Fruit fly (Drosophila melanogaster) whole organism, embryonic: Measurements from ENCODE around the gene PsGEF.
A peak's percentile ranks its signal among the peaks of the same experiment; 100 is the strongest.

ENCODE experiments used
- CG10543 ChIP-seq: fragments of 200-800 bp; sonication (Bioruptor generic); optimal IDR thresholded peaks from 3 replicates; lab custom pipeline; 2017; ENCODE audit warnings: missing biosample characterization, mild to moderate bottlenecking, missing genetic modification characterization, moderate library complexity
- CG10654 ChIP-seq: fragments of 200-800 bp; sonication (Bioruptor generic); optimal IDR thresholded peaks from 2 replicates; lab custom pipeline; 2016; ENCODE audit warnings: missing biosample characterization, missing genetic modification characterization
- CG11560 ChIP-seq: fragments of 200-800 bp; sonication (Bioruptor generic); IDR thresholded peaks from 3 replicates; pipeline ENCODE4 v1.3.6; 2022; ENCODE audit warnings: missing biosample characterization, missing genetic modification characterization
- CG11723 ChIP-seq: fragments of 200-800 bp; sonication (Bioruptor generic); optimal IDR thresholded peaks from 2 replicates; lab custom pipeline; 2017; ENCODE audit warnings: missing biosample characterization, mild to moderate bottlenecking, missing genetic modification characterization
- CG1233 ChIP-seq: fragments of 200-800 bp; sonication (Bioruptor generic); optimal IDR thresholded peaks from 4 replicates; lab custom pipeline; 2018; ENCODE audit warnings: missing biosample characterization, mild to moderate bottlenecking, missing genetic modification characterization
- CG17912 ChIP-seq: fragments of 200-800 bp; sonication (Bioruptor generic); optimal IDR thresholded peaks from 2 replicates; lab custom pipeline; 2018; ENCODE audit warnings: missing biosample characterization, mild to moderate bottlenecking, missing genetic modification characterization
- CG1832 ChIP-seq: fragments of 200-800 bp; sonication (Bioruptor generic); optimal IDR thresholded peaks from 2 replicates; lab custom pipeline; 2017; ENCODE audit warnings: missing biosample characterization, mild to moderate bottlenecking, missing genetic modification characterization, inconsistent platforms
- CG2199 ChIP-seq: fragments of 200-800 bp; sonication (Bioruptor generic); IDR thresholded peaks from 3 replicates; pipeline ENCODE4 v1.3.6; 2022; ENCODE audit warnings: missing biosample characterization, missing genetic modification characterization
- CG2875 ChIP-seq: fragments of 200-800 bp; sonication (Bioruptor generic); optimal IDR thresholded peaks from 2 replicates; lab custom pipeline; 2017; ENCODE audit warnings: missing biosample characterization, mild to moderate bottlenecking, missing genetic modification characterization, missing genetic modification reagents
- CG30020 ChIP-seq: fragments of 200-800 bp; optimal IDR thresholded peaks from 2 replicates; lab custom pipeline; 2019; ENCODE audit warnings: missing biosample characterization, mild to moderate bottlenecking, missing genetic modification characterization, moderate library complexity
- CG3407 ChIP-seq: fragments of 200-800 bp; sonication (Bioruptor generic); optimal IDR thresholded peaks from 2 replicates; lab custom pipeline; 2018; ENCODE audit warnings: missing biosample characterization, mild to moderate bottlenecking, missing genetic modification characterization
- CG34224 ChIP-seq: fragments of 200-800 bp; sonication (Bioruptor generic); IDR thresholded peaks from 3 replicates; pipeline ENCODE4 v1.3.6; 2022; ENCODE audit warnings: missing biosample characterization, missing genetic modification characterization; ENCODE audit not compliant: partially characterized antibody
- CG4404 ChIP-seq: fragments of 200-800 bp; sonication (Bioruptor generic); IDR thresholded peaks from 2 replicates; pipeline ENCODE4 v1.3.6; 2022; ENCODE audit warnings: missing biosample characterization, missing genetic modification characterization
- CG4820 ChIP-seq: fragments of 200-800 bp; sonication (Bioruptor generic); optimal IDR thresholded peaks from 3 replicates; lab custom pipeline; 2016; ENCODE audit warnings: missing biosample characterization, missing genetic modification characterization
- CG7271 ChIP-seq: fragments of 200-800 bp; sonication (Bioruptor generic); optimal IDR thresholded peaks from 2 replicates; lab custom pipeline; 2018; ENCODE audit warnings: missing biosample characterization, mild to moderate bottlenecking, missing genetic modification characterization, moderate library complexity
- CG7372 ChIP-seq: fragments of 200-800 bp; sonication (Bioruptor generic); IDR thresholded peaks from 2 replicates; pipeline ENCODE4 v1.3.6; 2022; ENCODE audit warnings: missing biosample characterization, missing genetic modification characterization
- CG8281 ChIP-seq: fragments of 200-800 bp; sonication (Bioruptor generic); optimal IDR thresholded peaks from 2 replicates; lab custom pipeline; 2018; ENCODE audit warnings: missing biosample characterization, mild to moderate bottlenecking, missing genetic modification characterization, moderate library complexity
- CG8478 ChIP-seq: fragments of >200 bp; optimal IDR thresholded peaks from 2 replicates; lab custom pipeline; 2018
- CG8765 ChIP-seq: fragments of 200-800 bp; sonication (Bioruptor generic); IDR thresholded peaks from 2 replicates; pipeline ENCODE4 v1.3.6; 2022; ENCODE audit warnings: missing biosample characterization, missing genetic modification characterization
- Camta ChIP-seq: fragments of 200-800 bp; sonication (Bioruptor generic); optimal IDR thresholded peaks from 2 replicates; lab custom pipeline; 2016; ENCODE audit warnings: missing biosample characterization, missing genetic modification characterization
- CoRest ChIP-seq: fragments of 200-800 bp; sonication (Bioruptor generic); optimal IDR thresholded peaks from 3 replicates; lab custom pipeline; 2018; ENCODE audit warnings: missing biosample characterization, mild to moderate bottlenecking, missing genetic modification characterization, moderate library complexity
- D19B ChIP-seq: fragments of 200-800 bp; sonication (Bioruptor generic); optimal IDR thresholded peaks from 2 replicates; lab custom pipeline; 2017; ENCODE audit warnings: missing biosample characterization, mild to moderate bottlenecking, missing genetic modification characterization
- Dbx ChIP-seq: fragments of 200-800 bp; sonication (Bioruptor generic); IDR thresholded peaks from 3 replicates; pipeline ENCODE4 v1.3.6; 2022; ENCODE audit warnings: missing biosample characterization, missing genetic modification characterization
- Deaf1 ChIP-seq: fragments of 200-800 bp; optimal IDR thresholded peaks from 3 replicates; lab custom pipeline; 2019; ENCODE audit warnings: missing biosample characterization, mild to moderate bottlenecking, missing genetic modification characterization, moderate library complexity
- Dref ChIP-seq: fragments of 200-800 bp; sonication (Bioruptor generic); IDR thresholded peaks from 2 replicates; pipeline ENCODE4 v1.3.6; 2022; ENCODE audit warnings: missing biosample characterization, missing genetic modification characterization
- Drgx ChIP-seq: fragments of 200-800 bp; sonication (Bioruptor generic); IDR thresholded peaks from 2 replicates; pipeline ENCODE4 v1.3.6; 2022; ENCODE audit warnings: missing biosample characterization, missing genetic modification characterization
- Hmx ChIP-seq: fragments of 200-800 bp; sonication (Bioruptor generic); optimal IDR thresholded peaks from 2 replicates; lab custom pipeline; 2016; ENCODE audit warnings: missing biosample characterization, missing genetic modification characterization
- NC2β ChIP-seq: fragments of 200-800 bp; sonication (Bioruptor generic); optimal IDR thresholded peaks from 2 replicates; lab custom pipeline; 2016; ENCODE audit warnings: missing biosample characterization, missing genetic modification characterization
- NK7.1 ChIP-seq: fragments of 200-800 bp; sonication (Bioruptor generic); optimal IDR thresholded peaks from 3 replicates; lab custom pipeline; 2016; ENCODE audit warnings: missing biosample characterization, missing genetic modification characterization
- Neu2 ChIP-seq: fragments of 200-800 bp; sonication (Bioruptor generic); optimal IDR thresholded peaks from 3 replicates; lab custom pipeline; 2016; ENCODE audit warnings: missing biosample characterization, missing genetic modification characterization, borderline replicate concordance
- Sin3A ChIP-seq: fragments of >200 bp; optimal IDR thresholded peaks from 2 replicates; lab custom pipeline; 2018
- TFAM ChIP-seq: fragments of 200-800 bp; sonication (Bioruptor generic); optimal IDR thresholded peaks from 2 replicates; lab custom pipeline; 2017; ENCODE audit warnings: missing biosample characterization, missing genetic modification characterization, inconsistent platforms
- Taf1 ChIP-seq: fragments of 200-800 bp; sonication (Bioruptor generic); IDR thresholded peaks from 2 replicates; pipeline ENCODE4 v1.3.6; 2022; ENCODE audit warnings: missing biosample characterization, missing genetic modification characterization
- aop ChIP-seq: fragments of 200-800 bp; sonication (Bioruptor generic); IDR thresholded peaks from 2 replicates; pipeline ENCODE4 v1.3.6; 2022; ENCODE audit warnings: missing biosample characterization, missing genetic modification characterization
- chm ChIP-seq: fragments of 200-800 bp; sonication (Bioruptor generic); IDR thresholded peaks from 2 replicates; pipeline ENCODE4 v1.3.6; 2022; ENCODE audit warnings: missing biosample characterization, missing genetic modification characterization
- exex ChIP-seq: fragments of 200-800 bp; sonication (Bioruptor generic); optimal IDR thresholded peaks from 4 replicates; lab custom pipeline; 2018; ENCODE audit warnings: missing biosample characterization, mild to moderate bottlenecking, missing genetic modification characterization, moderate library complexity
- grn ChIP-seq: fragments of 200-800 bp; sonication (Bioruptor generic); optimal IDR thresholded peaks from 3 replicates; lab custom pipeline; 2017; ENCODE audit warnings: missing biosample characterization, missing genetic modification characterization
- gsb-n ChIP-seq: fragments of 200-800 bp; sonication (Bioruptor generic); optimal IDR thresholded peaks from 3 replicates; lab custom pipeline; 2018; ENCODE audit warnings: missing biosample characterization, mild to moderate bottlenecking, missing genetic modification characterization
- gt ChIP-seq: fragments of 200-800 bp; sonication (Bioruptor generic); IDR thresholded peaks from 2 replicates; pipeline ENCODE4 v1.3.6; 2022; ENCODE audit warnings: missing biosample characterization, missing genetic modification characterization
- lbe ChIP-seq: fragments of 200-800 bp; sonication (Bioruptor generic); optimal IDR thresholded peaks from 2 replicates; lab custom pipeline; 2016; ENCODE audit warnings: missing biosample characterization, mild to moderate bottlenecking, missing genetic modification characterization
- lilli ChIP-seq: fragments of 200-800 bp; sonication (Bioruptor generic); optimal IDR thresholded peaks from 3 replicates; lab custom pipeline; 2016; ENCODE audit warnings: missing biosample characterization, missing genetic modification characterization
- pnt ChIP-seq: fragments of 200-800 bp; sonication (Bioruptor generic); optimal IDR thresholded peaks from 3 replicates; lab custom pipeline; 2016; ENCODE audit warnings: missing biosample characterization, missing genetic modification characterization
- psq ChIP-seq: fragments of 200-800 bp; sonication (Bioruptor generic); optimal IDR thresholded peaks from 2 replicates; lab custom pipeline; 2017; ENCODE audit warnings: missing biosample characterization, missing genetic modification characterization
- ranshi ChIP-seq: fragments of 200-800 bp; sonication (Bioruptor generic); IDR thresholded peaks from 2 replicates; pipeline ENCODE4 v1.3.6; 2022; ENCODE audit warnings: missing biosample characterization, missing genetic modification characterization
- schlank ChIP-seq: fragments of 200-800 bp; sonication (Bioruptor generic); optimal IDR thresholded peaks from 2 replicates; lab custom pipeline; 2018; ENCODE audit warnings: missing biosample characterization, mild to moderate bottlenecking, missing genetic modification characterization
- scrt ChIP-seq: fragments of 200-800 bp; sonication (Bioruptor generic); optimal IDR thresholded peaks from 2 replicates; lab custom pipeline; 2018; ENCODE audit warnings: missing biosample characterization, mild to moderate bottlenecking, missing genetic modification characterization, moderate library complexity
- sim ChIP-seq: fragments of 200-800 bp; sonication (Bioruptor generic); IDR thresholded peaks from 2 replicates; pipeline ENCODE4 v1.3.6; 2022; ENCODE audit warnings: missing biosample characterization, missing genetic modification characterization
- sr ChIP-seq: fragments of 200-800 bp; sonication (Bioruptor generic); IDR thresholded peaks from 3 replicates; pipeline ENCODE4 v1.3.6; 2022; ENCODE audit warnings: missing biosample characterization, missing genetic modification characterization
- tgo ChIP-seq: fragments of 200-800 bp; sonication (Bioruptor generic); IDR thresholded peaks from 3 replicates; pipeline ENCODE4 v1.3.6; 2022; ENCODE audit warnings: missing biosample characterization, missing genetic modification characterization
- unc-4 ChIP-seq: fragments of 200-800 bp; sonication (Bioruptor generic); IDR thresholded peaks from 2 replicates; pipeline ENCODE4 v1.3.6; 2022; ENCODE audit warnings: missing biosample characterization, missing genetic modification characterization; ENCODE audit not compliant: partially characterized antibody
- vnd ChIP-seq: fragments of 200-800 bp; sonication (Bioruptor generic); IDR thresholded peaks from 3 replicates; pipeline ENCODE4 v1.3.6; 2022; ENCODE audit warnings: missing biosample characterization, missing genetic modification characterization; ENCODE audit not compliant: partially characterized antibody
- yki ChIP-seq: fragments of >200 bp; optimal IDR thresholded peaks from 3 replicates; lab custom pipeline; 2018
- zfh1 ChIP-seq: fragments of 200-800 bp; sonication (Bioruptor generic); IDR thresholded peaks from 3 replicates; pipeline ENCODE4 v1.3.6; 2022; ENCODE audit warnings: missing biosample characterization, missing genetic modification characterization

PsGEF gene

dm6 chrX:2317347-2317832, 70.1 kb downstream of the PsGEF start (continued):
- TF ChIP-seq CG8478 (lab: Kevin White, UChicago) (no peak), NC2β (GFP tag; lab: Kevin White, UChicago) (no peak), CG3407 (GFP tag; lab: Kevin White, UChicago) (no peak), ranshi (GFP tag; lab: Robert Waterston, UW) (no peak), aop (GFP tag; lab: Robert Waterston, UW) (peak; percentile 97), CG30020 (tag; lab: Kevin White, UChicago) (no peak), Taf1 (no peak), CG10543 (GFP tag; lab: Kevin White, UChicago) (peak; percentile 11), CG8765 (no peak), CG2199 (GFP tag; lab: Robert Waterston, UW) (no peak), gt (GFP tag; lab: Robert Waterston, UW) (no peak), CG8281 (no peak), sim (no peak), gsb-n (peak; percentile 21), Hmx (GFP tag; lab: Kevin White, UChicago) (no peak), D19B (GFP tag; lab: Kevin White, UChicago) (no peak), CG11560 (tag; lab: Robert Waterston, UW) (no peak), psq (GFP tag; lab: Kevin White, UChicago) (peak; percentile 30), Camta (GFP tag; lab: Kevin White, UChicago) (no peak), CG1832 (GFP tag; lab: Kevin White, UChicago) (peak; percentile 64), zfh1 (GFP tag; lab: Robert Waterston, UW) (no peak), CG1233 (no peak), CG2875 (GFP tag; lab: Kevin White, UChicago) (no peak), Drgx (GFP tag; lab: Robert Waterston, UW) (no peak), TFAM (GFP tag; lab: Kevin White, UChicago) (no peak), Sin3A (lab: Kevin White, UChicago) (no peak), Dref (GFP tag; lab: Robert Waterston, UW) (no peak), pnt (GFP tag; lab: Kevin White, UChicago) (no peak), exex (tag; lab: Kevin White, UChicago) (peak; percentile 2), CG7372 (no peak), CG10654 (GFP tag; lab: Kevin White, UChicago) (no peak), sr (GFP tag; lab: Robert Waterston, UW) (no peak), CG4404 (GFP tag; lab: Robert Waterston, UW) (no peak), tgo (GFP tag; lab: Robert Waterston, UW) (no peak), CG17912 (no peak), grn (GFP tag; lab: Kevin White, UChicago) (peak; percentile 59), NK7.1 (GFP tag; lab: Kevin White, UChicago) (no peak), chm (0 out of 2 replicates have a peak, but pooled peaks have one; percentile 54), vnd (no peak), CG4820 (GFP tag; lab: Kevin White, UChicago) (no peak), CG34224 (GFP tag; lab: Robert Waterston, UW) (peak; percentile 62), Neu2 (GFP tag; lab: Kevin White, UChicago) (no peak), lbe (GFP tag; lab: Kevin White, UChicago) (peak; percentile 74), scrt (GFP tag; lab: Kevin White, UChicago) (no peak), CG11723 (GFP tag; lab: Kevin White, UChicago) (no peak), Dbx (GFP tag; lab: Robert Waterston, UW) (no peak), yki (lab: Kevin White, UChicago) (peak; percentile 99), schlank (tag; lab: Kevin White, UChicago) (no peak), Deaf1 (tag; lab: Kevin White, UChicago) (peak; percentile 28), CoRest (no peak), CG7271 (tag; lab: Kevin White, UChicago) (no peak), unc-4 (GFP tag; lab: Robert Waterston, UW) (peak; percentile 46; the same call in 1 of the 2 replicates), lilli (GFP tag; lab: Kevin White, UChicago) (no peak)
